Fruit fly (Drosophila melanogaster): ENCODE data around the gene Acyp.

Acyp gene

DNA sequence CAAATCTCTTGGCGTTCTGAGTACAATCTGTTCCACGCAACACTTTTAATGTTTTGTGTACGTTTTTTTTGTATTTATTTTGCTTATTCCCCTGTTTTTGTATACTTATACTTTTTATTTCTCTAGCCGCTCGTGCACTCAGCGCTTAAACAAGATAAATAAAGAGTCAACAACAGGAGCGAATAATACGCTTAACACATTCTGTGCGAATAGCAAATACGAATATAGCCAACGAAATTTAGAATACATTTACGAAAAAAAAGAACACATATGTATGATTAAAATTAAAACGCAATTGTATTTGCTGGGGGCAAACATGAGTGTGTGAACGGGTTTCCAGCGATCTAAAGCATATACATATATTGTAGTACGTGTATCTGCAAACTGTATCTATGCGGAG lies 29.9 kb upstream of the Acyp start:
- TF ChIP-seq usp (GFP tag; optimal IDR thresholded peaks at IDR 0.05) = no peak
- TF ChIP-seq CrebA (GFP tag; optimal IDR thresholded peaks at IDR 0.05; ENCODE audit: borderline replicate concordance) = no peak
- peak; percentile 29 for TF ChIP-seq br (GFP tag; optimal IDR thresholded peaks at IDR 0.05)
- TF ChIP-seq jim (GFP tag; optimal IDR thresholded peaks at IDR 0.05) = no peak
- peak; percentile 44 for TF ChIP-seq CG32264 (GFP tag; optimal IDR thresholded peaks at IDR 0.05)
- peak; percentile 10 for TF ChIP-seq HLH106 (tag; optimal IDR thresholded peaks at IDR 0.05)
- TF ChIP-seq Hnf4 (GFP tag; optimal IDR thresholded peaks at IDR 0.05) = peak; percentile 76
- no peak for TF ChIP-seq dl (GFP tag; optimal IDR thresholded peaks at IDR 0.05; ENCODE audit: insufficient read depth in 1 of 2, partially characterized antibody in 2 of 2)
- TF ChIP-seq sage (GFP tag; optimal IDR thresholded peaks at IDR 0.05) = no peak
- no peak for TF ChIP-seq sv (GFP tag; optimal IDR thresholded peaks at IDR 0.05)
- peak; percentile 4 for TF ChIP-seq ey (GFP tag; optimal IDR thresholded peaks at IDR 0.05)
- TF ChIP-seq Hr83 (GFP tag; optimal IDR thresholded peaks at IDR 0.05; ENCODE audit: poor library complexity, severe bottlenecking) = peak; percentile 79
- peak; percentile 54 for TF ChIP-seq tai (GFP tag; optimal IDR thresholded peaks at IDR 0.05)
- TF ChIP-seq Dif (GFP tag; optimal IDR thresholded peaks at IDR 0.05; ENCODE audit: partially characterized antibody) = no peak
- TF ChIP-seq Rel (GFP tag; optimal IDR thresholded peaks at IDR 0.05) = no peak
- TF ChIP-seq Rel (tag; optimal IDR thresholded peaks at IDR 0.05) = no peak
- TF ChIP-seq Mio (GFP tag; optimal IDR thresholded peaks at IDR 0.05) = no peak
- no peak for TF ChIP-seq N (GFP tag; optimal IDR thresholded peaks at IDR 0.05)
- peak; percentile 29 for TF ChIP-seq Sp1 (GFP tag; optimal IDR thresholded peaks at IDR 0.05)
- TF ChIP-seq Jra (GFP tag; optimal IDR thresholded peaks at IDR 0.05) = peak; percentile 48
- no peak for TF ChIP-seq fru (GFP tag; optimal IDR thresholded peaks at IDR 0.05)
- no peak for TF ChIP-seq Dfd (GFP tag; optimal IDR thresholded peaks at IDR 0.05)
- TF ChIP-seq Hr78 (GFP tag; optimal IDR thresholded peaks at IDR 0.05) = no peak
- TF ChIP-seq woc (GFP tag; optimal IDR thresholded peaks at IDR 0.05) = no peak
- TF ChIP-seq OdsH (GFP tag; optimal IDR thresholded peaks at IDR 0.05) = peak; percentile 56
- peak; percentile 22 for TF ChIP-seq CG9705 (GFP tag; optimal IDR thresholded peaks at IDR 0.05)
- peak; percentile 26 for TF ChIP-seq psq (GFP tag; optimal IDR thresholded peaks at IDR 0.05)
- no peak for TF ChIP-seq pan (optimal IDR thresholded peaks at IDR 0.05)
- no peak for TF ChIP-seq Myc (optimal IDR thresholded peaks at IDR 0.05)
- TF ChIP-seq rgr (GFP tag; optimal IDR thresholded peaks at IDR 0.05) = peak; percentile 80
- no peak for TF ChIP-seq Vsx2 (GFP tag; optimal IDR thresholded peaks at IDR 0.05; ENCODE audit: partially characterized antibody)
- TF ChIP-seq GATAd (GFP tag; optimal IDR thresholded peaks at IDR 0.05) = peak; percentile 10
- peak; percentile 26 for TF ChIP-seq dmrt93B (GFP tag; optimal IDR thresholded peaks at IDR 0.05)
- peak; percentile 22 for TF ChIP-seq dsf (GFP tag; optimal IDR thresholded peaks at IDR 0.05; ENCODE audit: borderline replicate concordance)
- peak; percentile 48 for TF ChIP-seq brk (GFP tag; optimal IDR thresholded peaks at IDR 0.05)
- no peak for TF ChIP-seq Abd-B (GFP tag; optimal IDR thresholded peaks at IDR 0.05)
- no peak for TF ChIP-seq foxo (GFP tag; optimal IDR thresholded peaks at IDR 0.05)
- TF ChIP-seq h (GFP tag; optimal IDR thresholded peaks at IDR 0.05) = peak; percentile 78
- TF ChIP-seq lola (GFP tag; optimal IDR thresholded peaks at IDR 0.05) = no peak

DNA sequence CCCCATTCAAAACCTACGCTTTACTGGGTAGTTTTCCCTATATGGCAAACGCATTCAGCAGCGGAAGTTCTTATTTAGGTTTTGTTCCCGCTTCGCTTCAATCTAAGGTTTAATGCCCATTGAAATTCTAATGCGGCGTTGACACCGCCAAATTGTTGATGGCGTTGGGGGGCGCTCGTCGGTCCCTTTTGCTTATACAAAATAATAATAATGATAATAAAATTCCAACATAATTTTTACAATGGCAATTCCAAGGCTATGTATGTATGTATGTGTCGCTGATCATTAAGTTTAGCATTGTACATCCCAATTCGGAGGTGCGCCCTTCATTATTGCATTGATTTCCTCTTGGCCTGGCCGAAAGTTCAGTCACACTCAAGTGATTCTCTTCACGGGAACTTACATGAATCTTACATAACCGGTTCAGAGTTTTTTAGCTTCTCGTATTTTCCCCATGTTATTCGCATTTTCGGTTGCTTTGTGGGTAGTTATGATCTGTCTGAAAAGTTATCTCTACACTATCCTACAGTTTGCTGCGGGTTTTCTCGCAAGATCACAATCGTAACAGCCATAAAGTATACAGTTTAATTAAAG lies 27.7 kb upstream of the Acyp start:
- TF ChIP-seq foxo (GFP tag; optimal IDR thresholded peaks at IDR 0.05) (no peak), brk (GFP tag; optimal IDR thresholded peaks at IDR 0.05) (no peak), Mio (GFP tag; optimal IDR thresholded peaks at IDR 0.05) (no peak), Dif (GFP tag; optimal IDR thresholded peaks at IDR 0.05; ENCODE audit: partially characterized antibody) (no peak), Dfd (GFP tag; optimal IDR thresholded peaks at IDR 0.05) (no peak), CrebA (GFP tag; optimal IDR thresholded peaks at IDR 0.05; ENCODE audit: borderline replicate concordance) (no peak), CG32264 (GFP tag; optimal IDR thresholded peaks at IDR 0.05) (no peak), ey (GFP tag; optimal IDR thresholded peaks at IDR 0.05) (no peak), dl (GFP tag; optimal IDR thresholded peaks at IDR 0.05; ENCODE audit: insufficient read depth in 1 of 2, partially characterized antibody in 2 of 2) (no peak), pan (optimal IDR thresholded peaks at IDR 0.05) (no peak), rgr (GFP tag; optimal IDR thresholded peaks at IDR 0.05) (no peak), CG9705 (GFP tag; optimal IDR thresholded peaks at IDR 0.05) (no peak), tai (GFP tag; optimal IDR thresholded peaks at IDR 0.05) (no peak), Hr78 (GFP tag; optimal IDR thresholded peaks at IDR 0.05) (no peak), Hr83 (GFP tag; optimal IDR thresholded peaks at IDR 0.05; ENCODE audit: poor library complexity, severe bottlenecking) (no peak), dsf (GFP tag; optimal IDR thresholded peaks at IDR 0.05; ENCODE audit: borderline replicate concordance) (no peak)

Measured in whole organism, wandering third instar larva.